Fruit fly (Drosophila melanogaster) whole organism, embryonic: ENCODE measurements around the gene DPCoAC.

Experiments used
- Adf1 ChIP-seq: fragments of 200-800 bp; sonication (Bioruptor generic); IDR thresholded peaks from 2 replicates; pipeline ENCODE4 v1.3.6; 2022; ENCODE audit warnings: missing biosample characterization, missing genetic modification characterization
- B-H1 ChIP-seq: fragments of 200-800 bp; sonication (Bioruptor generic); IDR thresholded peaks from 3 replicates; pipeline ENCODE4 v1.3.6; 2022; ENCODE audit warnings: missing biosample characterization, missing genetic modification characterization
- BtbVII ChIP-seq: fragments of 200-800 bp; sonication (Bioruptor generic); optimal IDR thresholded peaks from 3 replicates; lab custom pipeline; 2017; ENCODE audit warnings: missing biosample characterization, mild to moderate bottlenecking, missing genetic modification characterization
- CG10565 ChIP-seq: fragments of 200-800 bp; sonication (Bioruptor generic); optimal IDR thresholded peaks from 3 replicates; lab custom pipeline; 2016; ENCODE audit warnings: missing biosample characterization, mild to moderate bottlenecking, missing genetic modification characterization
- CG11398 ChIP-seq: fragments of 200-800 bp; sonication (Bioruptor generic); optimal IDR thresholded peaks from 2 replicates; lab custom pipeline; 2016; ENCODE audit warnings: missing biosample characterization, missing genetic modification characterization
- CG11695 ChIP-seq: fragments of 200-800 bp; sonication (Bioruptor generic); IDR thresholded peaks from 3 replicates; pipeline ENCODE4 v1.3.6; 2022; ENCODE audit warnings: missing biosample characterization, missing genetic modification characterization
- CG12104 ChIP-seq: fragments of 200-800 bp; sonication (Bioruptor generic); optimal IDR thresholded peaks from 3 replicates; lab custom pipeline; 2016; ENCODE audit warnings: missing biosample characterization, missing genetic modification characterization
- CG13624 ChIP-seq: fragments of 200-800 bp; sonication (Bioruptor generic); optimal IDR thresholded peaks from 2 replicates; lab custom pipeline; 2016; ENCODE audit warnings: missing biosample characterization, missing genetic modification characterization
- CG15479 ChIP-seq: fragments of 200-800 bp; sonication (Bioruptor generic); optimal IDR thresholded peaks from 3 replicates; lab custom pipeline; 2019; ENCODE audit warnings: missing biosample characterization, mild to moderate bottlenecking, missing genetic modification characterization, moderate library complexity
- CG15696 ChIP-seq: fragments of 200-800 bp; sonication (Bioruptor generic); optimal IDR thresholded peaks from 2 replicates; lab custom pipeline; 2019; ENCODE audit warnings: missing biosample characterization, mild to moderate bottlenecking, missing genetic modification characterization, moderate library complexity
- CG17328 ChIP-seq: fragments of 200-800 bp; sonication (Bioruptor generic); IDR thresholded peaks from 2 replicates; pipeline ENCODE4 v1.3.6; 2022; ENCODE audit warnings: missing biosample characterization, missing genetic modification characterization
- CG17612 ChIP-seq: fragments of 200-800 bp; sonication (Bioruptor generic); IDR thresholded peaks from 2 replicates; pipeline ENCODE4 v1.3.6; 2022; ENCODE audit warnings: missing biosample characterization, missing genetic modification characterization
- CG18476 ChIP-seq: fragments of 200-800 bp; sonication (Bioruptor generic); optimal IDR thresholded peaks from 2 replicates; lab custom pipeline; 2016; ENCODE audit warnings: missing biosample characterization, mild to moderate bottlenecking, missing genetic modification characterization
- CG2120 ChIP-seq: fragments of 200-800 bp; sonication (Bioruptor generic); optimal IDR thresholded peaks from 3 replicates; lab custom pipeline; 2016; ENCODE audit warnings: missing biosample characterization, missing genetic modification characterization
- CG2199 ChIP-seq: fragments of 200-800 bp; sonication (Bioruptor generic); IDR thresholded peaks from 3 replicates; pipeline ENCODE4 v1.3.6; 2022; ENCODE audit warnings: missing biosample characterization, missing genetic modification characterization
- CG31224 ChIP-seq: fragments of 200-800 bp; sonication (Bioruptor generic); IDR thresholded peaks from 2 replicates; pipeline ENCODE4 v1.3.6; 2022; ENCODE audit warnings: missing biosample characterization, missing genetic modification characterization
- CG31441 ChIP-seq: fragments of 200-800 bp; sonication (Bioruptor generic); IDR thresholded peaks from 2 replicates; pipeline ENCODE4 v1.3.6; 2022; ENCODE audit warnings: missing biosample characterization, missing genetic modification characterization
- CG32767 ChIP-seq: fragments of 200-800 bp; sonication (Bioruptor generic); IDR thresholded peaks from 2 replicates; pipeline ENCODE4 v1.3.6; 2022; ENCODE audit warnings: missing biosample characterization, missing genetic modification characterization
- CG4282 ChIP-seq: fragments of 200-800 bp; sonication (Bioruptor generic); optimal IDR thresholded peaks from 2 replicates; lab custom pipeline; 2016; ENCODE audit warnings: missing biosample characterization, missing genetic modification characterization
- CG4360 ChIP-seq: fragments of 200-800 bp; sonication (Bioruptor generic); IDR thresholded peaks from 2 replicates; pipeline ENCODE4 v1.3.6; 2022; ENCODE audit warnings: missing biosample characterization, missing genetic modification characterization
- CG4404 ChIP-seq: fragments of 200-800 bp; sonication (Bioruptor generic); IDR thresholded peaks from 2 replicates; pipeline ENCODE4 v1.3.6; 2022; ENCODE audit warnings: missing biosample characterization, missing genetic modification characterization
- CG4617 ChIP-seq: fragments of 200-800 bp; sonication (Bioruptor generic); optimal IDR thresholded peaks from 3 replicates; lab custom pipeline; 2016; ENCODE audit warnings: missing biosample characterization, missing genetic modification characterization, borderline replicate concordance
- CG6813 ChIP-seq: fragments of 200-800 bp; sonication (Bioruptor generic); optimal IDR thresholded peaks from 2 replicates; lab custom pipeline; 2017; ENCODE audit warnings: missing biosample characterization, missing genetic modification characterization, mild to moderate bottlenecking, moderate library complexity, missing genetic modification reagents
- CG7372 ChIP-seq: fragments of 200-800 bp; sonication (Bioruptor generic); IDR thresholded peaks from 2 replicates; pipeline ENCODE4 v1.3.6; 2022; ENCODE audit warnings: missing biosample characterization, missing genetic modification characterization
- CG7786 ChIP-seq: fragments of 200-800 bp; sonication (Bioruptor generic); optimal IDR thresholded peaks from 2 replicates; lab custom pipeline; 2016; ENCODE audit warnings: missing biosample characterization, missing genetic modification characterization
- CG9215 ChIP-seq: fragments of 200-800 bp; sonication (Bioruptor generic); IDR thresholded peaks from 2 replicates; pipeline ENCODE4 v1.3.6; 2022; ENCODE audit warnings: missing biosample characterization, missing genetic modification characterization
- CG9609 ChIP-seq: fragments of 200-800 bp; sonication (Bioruptor generic); optimal IDR thresholded peaks from 3 replicates; lab custom pipeline; 2016; ENCODE audit warnings: missing biosample characterization, missing genetic modification characterization
- CTCF ChIP-seq: fragments of 200-800 bp; sonication (Bioruptor generic); optimal IDR thresholded peaks from 2 replicates; lab custom pipeline; 2017; ENCODE audit warnings: missing biosample characterization, mild to moderate bottlenecking, missing genetic modification characterization, moderate library complexity
- D ChIP-seq, 2 experiments: fragments of 200-800 bp in 1 of 2; fragments of >200 bp in 1 of 2; sonication (Bioruptor generic) in 1 of 2; optimal IDR thresholded peaks; 2 replicates in 1 of 2; 3 replicates in 1 of 2; lab custom pipeline; 2017; ENCODE audit warnings: mild to moderate bottlenecking in 1 of 2, missing biosample characterization in 1 of 2, missing genetic modification characterization in 1 of 2, missing genetic modification reagents in 1 of 2
- Pdp1 ChIP-seq, 2 experiments: fragments of 200-800 bp; sonication (Bioruptor generic); optimal IDR thresholded peaks; 3 replicates each; lab custom pipeline; 2016; ENCODE audit warnings: missing biosample characterization in 2 of 2, missing genetic modification characterization in 2 of 2, mild to moderate bottlenecking in 1 of 2, moderate library complexity in 1 of 2
- Stat92E ChIP-seq, 3 experiments: fragments of >200 bp in 2 of 3; fragments of 200-800 bp in 1 of 3; sonication (Bioruptor generic) in 1 of 3; optimal IDR thresholded peaks; 2 replicates each; lab custom pipeline; 2017 to 2019; ENCODE audit warnings: missing biosample characterization in 3 of 3, missing genetic modification characterization in 3 of 3, mild to moderate bottlenecking in 1 of 3, moderate library complexity in 1 of 3
- Xbp1 ChIP-seq: fragments of 200-800 bp; sonication (Bioruptor generic); optimal IDR thresholded peaks from 3 replicates; lab custom pipeline; 2016; ENCODE audit warnings: missing biosample characterization, mild to moderate bottlenecking, missing genetic modification characterization
- al ChIP-seq: fragments of 200-800 bp; sonication (Bioruptor generic); IDR thresholded peaks from 2 replicates; pipeline ENCODE4 v1.3.6; 2022; ENCODE audit warnings: missing biosample characterization, missing genetic modification characterization
- ash1 ChIP-seq: fragments of 200-800 bp; sonication (Bioruptor generic); optimal IDR thresholded peaks from 2 replicates; lab custom pipeline; 2018; ENCODE audit warnings: missing biosample characterization, mild to moderate bottlenecking, missing genetic modification characterization
- btn ChIP-seq: fragments of 200-800 bp; sonication (Bioruptor generic); optimal IDR thresholded peaks from 2 replicates; lab custom pipeline; 2016; ENCODE audit warnings: missing biosample characterization, missing genetic modification characterization
- cg ChIP-seq: fragments of 200-800 bp; sonication (Bioruptor generic); optimal IDR thresholded peaks from 3 replicates; lab custom pipeline; 2019; ENCODE audit warnings: missing biosample characterization, mild to moderate bottlenecking, missing genetic modification characterization, moderate library complexity
- crp ChIP-seq, 2 experiments: fragments of 200-800 bp; sonication (Bioruptor generic); optimal IDR thresholded peaks; 2 replicates in 1 of 2; 3 replicates in 1 of 2; lab custom pipeline; 2017; ENCODE audit warnings: missing biosample characterization in 2 of 2, missing genetic modification characterization in 2 of 2, mild to moderate bottlenecking in 1 of 2, moderate library complexity in 1 of 2
- dmrt99B ChIP-seq: fragments of 200-800 bp; sonication (Bioruptor generic); optimal IDR thresholded peaks from 2 replicates; lab custom pipeline; 2018; ENCODE audit warnings: missing biosample characterization, mild to moderate bottlenecking, missing genetic modification characterization, moderate library complexity
- gcm2 ChIP-seq: fragments of 200-800 bp; sonication (Bioruptor generic); optimal IDR thresholded peaks from 2 replicates; lab custom pipeline; 2016; ENCODE audit warnings: missing biosample characterization, missing genetic modification characterization
- ind ChIP-seq: fragments of 200-800 bp; sonication (Bioruptor generic); optimal IDR thresholded peaks from 3 replicates; lab custom pipeline; 2016; ENCODE audit warnings: missing biosample characterization, missing genetic modification characterization
- pros ChIP-seq: fragments of 200-800 bp; sonication (Bioruptor generic); optimal IDR thresholded peaks from 3 replicates; lab custom pipeline; 2019; ENCODE audit warnings: missing biosample characterization, mild to moderate bottlenecking, missing genetic modification characterization, moderate library complexity
- row ChIP-seq: fragments of 200-800 bp; sonication (Bioruptor generic); IDR thresholded peaks from 3 replicates; pipeline ENCODE4 v1.3.6; 2022; ENCODE audit warnings: missing biosample characterization, missing genetic modification characterization
- sc ChIP-seq, 3 experiments: fragments of >200 bp in 2 of 3; fragments of 200-800 bp in 1 of 3; sonication (Bioruptor generic) in 1 of 3; optimal IDR thresholded peaks; 2 replicates in 2 of 3; 3 replicates in 1 of 3; lab custom pipeline; 2017; ENCODE audit warnings: mild to moderate bottlenecking in 1 of 3, missing biosample characterization in 1 of 3, missing genetic modification characterization in 1 of 3, missing genetic modification reagents in 1 of 3
- slbo ChIP-seq: fragments of 200-800 bp; sonication (Bioruptor generic); IDR thresholded peaks from 2 replicates; pipeline ENCODE4 v1.3.6; 2022; ENCODE audit warnings: missing biosample characterization, missing genetic modification characterization
- slou ChIP-seq: fragments of 200-800 bp; sonication (Bioruptor generic); optimal IDR thresholded peaks from 3 replicates; lab custom pipeline; 2016; ENCODE audit warnings: missing biosample characterization, missing genetic modification characterization
- tgo ChIP-seq: fragments of 200-800 bp; sonication (Bioruptor generic); IDR thresholded peaks from 3 replicates; pipeline ENCODE4 v1.3.6; 2022; ENCODE audit warnings: missing biosample characterization, missing genetic modification characterization
- ttk ChIP-seq: fragments of 200-800 bp; sonication (Bioruptor generic); IDR thresholded peaks from 2 replicates; pipeline ENCODE4 v2.1.2; 2022; ENCODE audit warnings: missing biosample characterization, missing genetic modification characterization
- yki ChIP-seq: fragments of >200 bp; optimal IDR thresholded peaks from 3 replicates; lab custom pipeline; 2018

The DPCoAC gene

DNA sequence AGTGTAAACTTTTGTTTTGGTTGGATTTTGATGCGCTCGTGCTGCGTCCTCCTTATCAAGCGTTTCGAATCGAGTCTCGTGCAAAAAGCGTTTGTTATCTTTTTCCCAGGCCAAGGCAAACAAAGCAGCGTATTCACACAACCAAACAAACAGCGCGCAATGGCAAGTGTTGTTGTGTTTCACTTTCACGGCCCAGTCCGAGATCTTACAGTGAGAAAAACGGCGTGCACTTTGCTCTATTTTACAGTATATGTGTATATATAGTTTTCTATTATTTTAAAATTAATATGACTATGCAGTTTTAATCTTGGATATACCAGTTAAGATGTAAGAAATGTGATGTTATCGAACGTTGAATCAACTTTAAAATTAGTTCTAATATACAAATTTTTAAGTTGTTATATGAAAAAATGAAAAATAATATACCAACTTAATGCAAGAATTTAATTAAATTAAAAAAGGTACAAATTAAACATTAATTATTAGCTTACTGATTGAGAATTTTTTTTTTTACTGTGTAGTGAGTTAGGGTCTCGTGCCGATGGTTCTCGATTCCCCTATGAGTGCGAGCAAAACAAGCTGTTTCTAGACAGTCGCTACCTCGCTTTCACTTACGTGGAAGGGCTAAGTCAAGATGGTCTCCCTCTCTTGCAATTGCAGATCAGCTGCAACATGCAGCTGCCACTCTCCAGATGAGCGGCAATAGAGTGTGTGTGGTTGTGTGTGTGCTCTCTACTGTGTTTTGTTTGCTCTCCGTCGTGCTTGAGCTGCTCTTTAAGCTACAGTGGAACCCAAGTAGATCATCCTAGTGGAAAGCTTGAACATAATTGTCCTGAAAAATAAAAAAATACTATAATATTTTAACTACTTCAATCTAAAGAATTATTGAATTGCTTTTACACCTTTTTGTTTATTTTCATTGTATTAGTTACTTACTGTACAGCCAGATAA, 37.0 kb upstream of the DPCoAC start (continued):
- peak; percentile 95 for TF ChIP-seq CG31441 (GFP tag; lab: Robert Waterston, UW)
- peak in 1 of 2 experiments; percentile 13 for TF ChIP-seq Pdp1 (GFP tag; optimal IDR thresholded peaks at IDR 0.05; lab: Kevin White, UChicago)
- peak; percentile 79 for TF ChIP-seq pros (GFP tag; lab: Kevin White, UChicago)
- TF ChIP-seq CG12104 (GFP tag; lab: Kevin White, UChicago) = peak; percentile 82
- TF ChIP-seq yki (lab: Kevin White, UChicago) = peak; percentile 20
- TF ChIP-seq CG4282 = no peak
- TF ChIP-seq CG15696 (tag; lab: Kevin White, UChicago) = peak; percentile 96
- peak; percentile 81 for TF ChIP-seq ttk
- no peak for TF ChIP-seq CG9609 (GFP tag; lab: Kevin White, UChicago)
- peak; percentile 55 for TF ChIP-seq CG2120 (GFP tag; lab: Kevin White, UChicago)
- TF ChIP-seq CG7786 = no peak
- TF ChIP-seq CG6813 (GFP tag; lab: Kevin White, UChicago) = peak; percentile 86
- TF ChIP-seq CG17612 (GFP tag; lab: Robert Waterston, UW) = peak; percentile 27; the same call in 1 of the 2 replicates
- TF ChIP-seq BtbVII (GFP tag; lab: Kevin White, UChicago) = peak; percentile 70
- TF ChIP-seq Adf1 = no peak; the same call in 1 of the 2 replicates
- TF ChIP-seq Stat92E (GFP tag; optimal IDR thresholded peaks at IDR 0.05; lab: Kevin White, UChicago) = peak in 1 of 3 experiments; percentile 88
- no peak for TF ChIP-seq btn
- peak; percentile 81 for TF ChIP-seq CG32767 (GFP tag; lab: Robert Waterston, UW)
- peak; percentile 81 for TF ChIP-seq CG4404 (GFP tag; lab: Robert Waterston, UW)
- peak; percentile 81 for TF ChIP-seq CG18476 (GFP tag; lab: Kevin White, UChicago)
- TF ChIP-seq slbo (GFP tag; lab: Robert Waterston, UW) = peak; percentile 76
- TF ChIP-seq gcm2 (GFP tag; lab: Kevin White, UChicago) = no peak
- peak; percentile 38; the same call in 1 of the 2 replicates for TF ChIP-seq CG31224 (GFP tag; lab: Robert Waterston, UW)
- TF ChIP-seq row (GFP tag; lab: Robert Waterston, UW) = peak; percentile 73
- TF ChIP-seq CG11695 (GFP tag; lab: Robert Waterston, UW) = peak; percentile 93
- TF ChIP-seq CG4617 = peak; percentile 43
- TF ChIP-seq CG2199 (GFP tag; lab: Robert Waterston, UW) = peak; percentile 75; the same call in 1 of the 3 replicates
- peak; percentile 84 for TF ChIP-seq tgo (GFP tag; lab: Robert Waterston, UW)
- peak; percentile 87 for TF ChIP-seq CG15479
- peak; percentile 43; the same call in 1 of the 2 replicates for TF ChIP-seq al (GFP tag; lab: Robert Waterston, UW)
- peak; percentile 80 for TF ChIP-seq Xbp1 (GFP tag; lab: Kevin White, UChicago)
- TF ChIP-seq CG7372 = peak; percentile 63
- peak; percentile 68 for TF ChIP-seq CG4360 (GFP tag; lab: Robert Waterston, UW)
- TF ChIP-seq B-H1 = peak; percentile 10; the same call in 2 of the 3 replicates
- TF ChIP-seq slou (GFP tag; lab: Kevin White, UChicago) = peak; percentile 67
- TF ChIP-seq CG17328 (GFP tag; lab: Robert Waterston, UW) = peak; percentile 82
- TF ChIP-seq cg (GFP tag; lab: Kevin White, UChicago) = peak; percentile 63
- TF ChIP-seq CG13624 (GFP tag; lab: Kevin White, UChicago) = no peak
- no peak for TF ChIP-seq CG11398
- TF ChIP-seq CG10565 (GFP tag; lab: Kevin White, UChicago) = peak; percentile 10
- TF ChIP-seq dmrt99B (tag; lab: Kevin White, UChicago) = peak; percentile 97
- TF ChIP-seq D (optimal IDR thresholded peaks at IDR 0.05; lab: Kevin White, UChicago) = no peak
- peak; percentile 95 for TF ChIP-seq D (GFP tag; optimal IDR thresholded peaks at IDR 0.05; lab: Kevin White, UChicago)
- peak; percentile 37 for TF ChIP-seq CTCF (GFP tag; lab: Kevin White, UChicago)
- TF ChIP-seq ash1 = no peak
- TF ChIP-seq crp (GFP tag; optimal IDR thresholded peaks at IDR 0.05; lab: Kevin White, UChicago) = peak in 1 of 2 experiments; percentile 35
- TF ChIP-seq CG9215 = peak; percentile 66
- TF ChIP-seq ind (GFP tag; lab: Kevin White, UChicago) = peak; percentile 76
- TF ChIP-seq sc (optimal IDR thresholded peaks at IDR 0.05; lab: Kevin White, UChicago) = no peak
- peak; percentile 87 for TF ChIP-seq sc (GFP tag; optimal IDR thresholded peaks at IDR 0.05; lab: Kevin White, UChicago)
